Fruit fly (Drosophila melanogaster): Measurements from ENCODE around the gene CG8032.

The CG8032 gene

DNA sequence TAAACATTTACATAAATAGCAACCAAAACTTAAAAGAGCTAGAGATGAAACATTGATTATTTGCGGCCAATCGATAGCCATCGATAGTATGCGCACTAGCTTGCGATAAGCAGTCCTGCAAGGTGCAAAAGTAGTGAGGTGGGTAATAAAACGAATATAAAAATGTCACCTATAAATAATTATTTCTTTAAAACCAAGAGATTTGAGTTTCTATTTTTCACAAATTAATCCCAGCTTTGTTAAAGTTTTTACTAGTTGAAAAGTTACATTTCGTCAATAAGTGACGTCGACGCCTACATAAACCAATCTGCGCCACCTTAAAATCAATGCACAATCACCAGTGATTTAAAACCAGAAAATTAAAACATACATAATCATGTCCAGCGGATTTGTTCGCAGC, 13.2 kb upstream of the CG8032 start, which contains the start of the genes Mkk4 and SLIRP2 (continued):
- TF ChIP-seq CoRest (tag; optimal IDR thresholded peaks at IDR 0.05): peak; percentile 99
- peak; percentile 99 for TF ChIP-seq tgo (GFP tag; IDR thresholded peaks at IDR 0.05)
- TF ChIP-seq gce (GFP tag; IDR thresholded peaks at IDR 0.05): peak; percentile 98
- TF ChIP-seq Hey (tag; optimal IDR thresholded peaks at IDR 0.05): peak; percentile 92
- TF ChIP-seq CG4730 (GFP tag; IDR thresholded peaks at IDR 0.05): peak; percentile 99
- TF ChIP-seq HLH3B (GFP tag; IDR thresholded peaks at IDR 0.05): peak; percentile 99
- no peak for TF ChIP-seq Lpt (GFP tag; optimal IDR thresholded peaks at IDR 0.05)
- peak; percentile 100 for TF ChIP-seq CG12391 (tag; optimal IDR thresholded peaks at IDR 0.05)
- peak; percentile 99 for TF ChIP-seq vfl (GFP tag; optimal IDR thresholded peaks at IDR 0.05)
- TF ChIP-seq gt (GFP tag; IDR thresholded peaks at IDR 0.05): peak; percentile 98
- peak; percentile 98 for TF ChIP-seq CG7556 (GFP tag; optimal IDR thresholded peaks at IDR 0.05)
- peak; percentile 93 for TF ChIP-seq CG1603 (tag; optimal IDR thresholded peaks at IDR 0.05)
- peak; percentile 96 for TF ChIP-seq Lim3 (GFP tag; IDR thresholded peaks at IDR 0.05)
- TF ChIP-seq CG3726 (GFP tag; IDR thresholded peaks at IDR 0.05): peak; percentile 98
- TF ChIP-seq lab (GFP tag; optimal IDR thresholded peaks at IDR 0.05): peak; percentile 99
- TF ChIP-seq sim (GFP tag; IDR thresholded peaks at IDR 0.05): peak; percentile 98
- TF ChIP-seq cad (GFP tag; optimal IDR thresholded peaks at IDR 0.05): no peak
- peak; percentile 99 for TF ChIP-seq CG32772 (GFP tag; IDR thresholded peaks at IDR 0.05)
- peak; percentile 99 for TF ChIP-seq so (GFP tag; IDR thresholded peaks at IDR 0.05)
- peak; percentile 100 for TF ChIP-seq Hsf (GFP tag; optimal IDR thresholded peaks at IDR 0.05)
- peak; percentile 99 for TF ChIP-seq H15 (GFP tag; IDR thresholded peaks at IDR 0.05)
- TF ChIP-seq onecut (GFP tag; IDR thresholded peaks at IDR 0.05): peak; percentile 97
- TF ChIP-seq Poxn (GFP tag; IDR thresholded peaks at IDR 0.05): peak; percentile 97
- peak; percentile 98 for TF ChIP-seq CG4854 (GFP tag; optimal IDR thresholded peaks at IDR 0.05)
- peak; percentile 98 for TF ChIP-seq wdn (GFP tag; IDR thresholded peaks at IDR 0.05)
- TF ChIP-seq CG2116 (GFP tag; optimal IDR thresholded peaks at IDR 0.05): peak; percentile 96
- TF ChIP-seq lbe (GFP tag; optimal IDR thresholded peaks at IDR 0.05): peak; percentile 98
- TF ChIP-seq CG4404 (GFP tag; IDR thresholded peaks at IDR 0.05): peak; percentile 99
- peak; percentile 92 for TF ChIP-seq CG18011 (GFP tag; optimal IDR thresholded peaks at IDR 0.05)
- TF ChIP-seq fru (optimal IDR thresholded peaks at IDR 0.05): no peak
- TF ChIP-seq CG31441 (GFP tag; IDR thresholded peaks at IDR 0.05): peak; percentile 99
- peak; percentile 96 for TF ChIP-seq D19A (tag; optimal IDR thresholded peaks at IDR 0.05)
- TF ChIP-seq Tbp (GFP tag; optimal IDR thresholded peaks at IDR 0.05): no peak
- TF ChIP-seq Antp (GFP tag; optimal IDR thresholded peaks at IDR 0.05): peak; percentile 99
- peak; percentile 89 for TF ChIP-seq Adf1 (GFP tag; IDR thresholded peaks at IDR 0.05)
- TF ChIP-seq CG33557 (GFP tag; optimal IDR thresholded peaks at IDR 0.05): peak; percentile 99
- TF ChIP-seq cwo (GFP tag; optimal IDR thresholded peaks at IDR 0.05): peak; percentile 95
- TF ChIP-seq CG18599 (GFP tag; optimal IDR thresholded peaks at IDR 0.05): peak; percentile 99
- TF ChIP-seq E2f2 (GFP tag; IDR thresholded peaks at IDR 0.05): peak; percentile 88
- peak; percentile 98 for TF ChIP-seq Taf1 (GFP tag; IDR thresholded peaks at IDR 0.05)
- TF ChIP-seq br (optimal IDR thresholded peaks at IDR 0.05): no peak
- peak; percentile 98 for TF ChIP-seq Spps (tag; optimal IDR thresholded peaks at IDR 0.05)
- peak; percentile 99 for TF ChIP-seq stc (GFP tag; IDR thresholded peaks at IDR 0.05)
- peak; percentile 45 for TF ChIP-seq gfzf (GFP tag; optimal IDR thresholded peaks at IDR 0.05)
- peak in 1 of 3 experiments; percentile 95 for TF ChIP-seq Stat92E (GFP tag; optimal IDR thresholded peaks at IDR 0.05)
- peak; percentile 100 for TF ChIP-seq row (GFP tag; IDR thresholded peaks at IDR 0.05)
- peak; percentile 99 for TF ChIP-seq CG32532 (GFP tag; IDR thresholded peaks at IDR 0.05)
- peak; percentile 99 for TF ChIP-seq dysf (GFP tag; IDR thresholded peaks at IDR 0.05)
- peak; percentile 98 for TF ChIP-seq sug (tag; optimal IDR thresholded peaks at IDR 0.05)
- no peak for TF ChIP-seq Trl (optimal IDR thresholded peaks at IDR 0.05)
- peak; percentile 99 for TF ChIP-seq Trl (GFP tag; optimal IDR thresholded peaks at IDR 0.05)
- peak; percentile 77 for TF ChIP-seq CG2129 (GFP tag; IDR thresholded peaks at IDR 0.05; ENCODE audit: partially characterized antibody)
- TF ChIP-seq Side (GFP tag; optimal IDR thresholded peaks at IDR 0.05): peak; percentile 99
